Worm (Caenorhabditis elegans) whole organism, L4/young adult: ENCODE results near the gene srx-77.

Experiments used
- W03F9.2 ChIP-seq: fragments of 150-350 bp; optimal IDR thresholded peaks from 2 replicates; lab custom pipeline; 2014; ENCODE audit warnings: missing biosample characterization, missing genetic modification characterization
- dao-5 ChIP-seq: sonication (generic microtip); optimal IDR thresholded peaks from 2 replicates; lab custom pipeline; 2016; ENCODE audit warnings: missing genotype, missing genetic modification characterization, moderate library complexity, missing compliant biosample characterization
- him-1 ChIP-seq: sonication (generic microtip); optimal IDR thresholded peaks from 2 replicates; lab custom pipeline; 2016; ENCODE audit warnings: missing genotype, missing genetic modification reagents, missing genetic modification characterization, missing compliant biosample characterization

Gene srx-77

DNA sequence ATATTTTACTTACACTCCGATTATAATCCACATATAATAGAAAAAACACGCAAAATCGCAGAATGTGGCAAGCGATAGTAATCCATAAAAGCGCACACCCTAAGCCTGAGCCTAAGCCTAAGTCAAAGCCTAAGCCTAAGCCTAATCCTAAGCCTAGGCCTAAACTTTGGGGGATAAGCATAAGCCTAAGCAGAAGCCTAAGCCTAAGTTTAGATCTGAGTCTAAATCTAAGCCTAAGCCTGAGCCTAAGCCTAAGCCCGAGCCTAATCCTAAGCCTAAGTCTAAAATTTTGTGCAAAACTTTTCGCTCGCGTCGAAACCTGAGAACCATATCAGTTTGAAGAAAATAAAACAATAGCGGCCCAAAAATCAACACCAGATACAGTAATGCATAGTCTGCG is 15.6 kb upstream of the srx-77 start:
- TF ChIP-seq W03F9.2 (no peak), dao-5 (tag; lab: Kevin White, UChicago) (no peak), him-1 (tag; lab: Kevin White, UChicago) (no peak)

DNA sequence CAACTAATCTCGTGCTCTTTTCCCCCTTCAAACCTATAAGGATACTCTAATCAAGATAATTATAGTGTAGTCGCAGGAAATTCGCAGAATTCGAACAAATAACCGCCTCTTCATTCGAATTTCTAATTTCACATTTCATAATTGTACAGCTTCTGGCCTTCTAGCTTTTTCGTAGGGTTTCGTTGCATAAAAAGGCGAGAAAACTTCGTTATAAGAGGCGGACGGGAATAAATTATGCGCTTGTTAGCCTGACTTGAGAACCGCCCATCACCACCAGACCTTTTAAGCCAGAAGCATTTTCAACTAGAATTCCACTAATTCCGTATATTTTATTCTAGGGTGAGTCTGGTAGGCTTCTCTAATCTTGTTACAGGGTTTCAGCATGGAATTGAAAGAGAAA is 13.1 kb upstream of the srx-77 start, which contains the start of gene K03B4.4:
TSS of gene K03B4.4 (plus strand) at position 301 of the 400 bp plus-strand sequence.
- TF ChIP-seq him-1 (tag; lab: Kevin White, UChicago), result no peak

DNA sequence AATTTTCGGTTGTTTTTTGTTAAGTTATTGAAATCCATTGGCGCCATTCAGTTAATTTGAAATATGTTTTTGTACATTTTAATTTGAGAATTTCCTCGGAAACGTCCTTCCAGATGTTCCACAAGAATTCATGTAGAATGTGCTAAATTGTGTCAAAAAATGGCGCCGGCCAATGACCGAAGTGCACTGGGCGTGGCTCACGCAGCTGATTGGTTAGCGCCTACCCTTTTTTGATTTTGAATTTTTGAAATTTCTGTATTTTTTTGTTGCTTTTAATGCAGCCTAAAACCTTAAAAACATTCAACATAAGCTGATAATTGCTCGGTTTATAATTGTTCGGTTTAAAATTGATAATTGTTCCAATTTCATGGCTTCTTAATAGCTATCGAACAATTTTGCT is 8.3 kb upstream of the srx-77 start:
- TF ChIP-seq W03F9.2 (no peak), him-1 (tag; lab: Kevin White, UChicago) (no peak), dao-5 (tag; lab: Kevin White, UChicago) (no peak)

DNA sequence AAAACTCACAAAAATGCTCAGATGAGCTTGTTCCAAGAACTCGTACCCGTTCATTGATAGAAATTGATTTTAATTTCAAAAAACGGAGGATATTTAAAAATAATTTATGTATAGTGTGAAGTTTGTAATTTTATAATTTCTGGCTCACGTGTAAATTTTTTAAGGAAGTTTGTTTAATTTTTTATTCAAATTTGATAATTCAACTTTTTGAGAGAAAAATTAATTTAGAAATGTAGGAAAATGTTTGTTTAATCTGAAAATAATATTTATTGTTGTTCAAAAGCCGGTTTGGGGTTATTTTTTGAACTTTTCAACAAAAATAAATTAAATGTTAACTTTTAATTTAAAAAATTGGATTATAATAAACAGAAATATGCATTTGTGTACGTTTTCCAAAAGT is 7.6 kb upstream of the srx-77 start, which contains the start of gene K03B4.6:
TSS of gene K03B4.6 (minus strand) at position 101 of the 400 bp plus-strand sequence.
- TF ChIP-seq him-1 (tag; lab: Kevin White, UChicago) (no peak), dao-5 (tag; lab: Kevin White, UChicago) (no peak), W03F9.2 (no peak)

DNA sequence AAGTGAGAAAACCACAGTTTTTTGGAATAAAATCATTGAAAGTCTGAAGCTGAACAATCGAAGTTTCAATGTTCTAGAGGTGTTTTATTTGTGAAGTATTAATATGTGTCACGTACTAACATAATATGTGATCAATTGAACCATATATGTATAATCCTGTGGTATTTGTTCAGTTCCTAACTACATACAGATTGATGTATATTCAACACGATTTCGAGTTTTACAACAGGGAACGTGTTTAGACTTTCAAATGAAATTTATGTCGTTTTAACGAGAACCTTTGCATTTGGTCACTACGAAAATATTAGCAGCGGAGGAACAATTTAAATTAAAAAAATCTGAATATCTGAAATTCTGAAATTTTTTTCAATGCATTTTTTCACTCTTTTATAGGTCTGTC is 6.0 kb upstream of the srx-77 start, which contains the start of gene K03B4.8:
TSS of gene K03B4.8 (minus strand) at position 101 of the 400 bp plus-strand sequence.
- TF ChIP-seq W03F9.2, result no peak

DNA sequence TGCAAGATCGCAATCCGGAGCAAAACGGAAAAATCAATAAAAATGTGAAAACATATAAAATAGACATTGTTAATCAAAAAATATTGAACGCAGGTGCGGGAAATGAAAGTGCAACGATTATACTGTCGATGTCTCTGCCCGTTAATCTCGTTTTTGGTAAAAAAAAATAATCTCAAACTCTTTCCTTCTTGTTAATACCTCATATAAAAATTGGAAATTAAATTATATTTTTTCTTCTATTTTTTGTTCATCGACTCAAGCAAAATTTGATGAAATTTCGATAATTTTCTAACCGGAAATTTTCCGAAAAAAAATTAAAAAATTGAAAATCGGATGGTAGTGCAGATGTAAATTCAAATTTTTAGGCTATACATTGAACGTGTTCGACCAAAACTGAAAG is 4.0 kb upstream of the srx-77 start, which contains the start of gene K03B4.9:
TSS of gene K03B4.9 (minus strand) at position 101 of the 400 bp plus-strand sequence.
- TF ChIP-seq dao-5 (tag; lab: Kevin White, UChicago), result no peak
- no peak for TF ChIP-seq him-1 (tag; lab: Kevin White, UChicago)
- no peak for TF ChIP-seq W03F9.2

DNA sequence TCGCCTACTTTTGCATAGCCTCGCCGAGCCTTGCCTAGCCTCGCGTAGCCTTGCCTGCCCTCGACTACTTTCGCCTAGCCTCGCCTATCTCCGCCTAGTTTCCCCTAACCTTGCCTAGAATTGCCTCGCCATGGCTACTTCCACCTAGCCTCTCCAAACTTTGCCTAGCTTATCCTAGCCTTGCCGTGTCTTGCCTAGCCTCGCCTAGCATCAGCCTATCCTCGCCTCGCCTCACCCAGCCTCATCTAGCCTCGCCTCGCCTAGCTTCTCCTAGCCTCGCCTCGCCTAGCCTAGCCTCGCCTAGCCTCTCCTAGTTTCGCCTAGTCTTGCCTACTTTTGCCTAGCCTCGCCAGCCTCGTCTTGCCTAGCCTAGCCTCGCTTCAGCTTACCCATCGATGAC is 1.5 kb downstream of the srx-77 start:
- no peak for TF ChIP-seq him-1 (tag; lab: Kevin White, UChicago)
- TF ChIP-seq dao-5 (tag; lab: Kevin White, UChicago), result no peak
- no peak for TF ChIP-seq W03F9.2

DNA sequence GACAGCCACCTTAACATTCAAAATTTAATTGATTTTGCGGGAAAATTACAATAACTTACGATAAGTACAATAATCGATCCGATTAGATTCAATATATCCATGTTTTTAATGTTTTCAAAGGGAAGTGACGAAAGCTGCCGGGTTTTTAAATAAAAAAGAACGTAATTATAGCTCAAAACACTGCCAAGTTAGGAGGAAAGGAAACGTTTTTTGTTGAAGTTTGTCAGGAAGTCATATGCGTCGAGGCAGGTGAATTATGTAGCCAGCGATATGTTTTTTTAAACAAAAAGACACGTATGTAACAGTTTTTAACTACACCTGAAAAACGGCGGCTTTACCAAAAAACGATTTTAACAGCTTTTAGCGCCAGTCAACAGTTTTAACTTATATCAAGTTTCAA is 2.9 kb downstream of the srx-77 start, which contains the start of gene srx-73:
TSS of gene srx-73 (minus strand) at position 101 of the 400 bp plus-strand sequence.
- no peak for TF ChIP-seq dao-5 (tag; lab: Kevin White, UChicago)
- no peak for TF ChIP-seq him-1 (tag; lab: Kevin White, UChicago)
- TF ChIP-seq W03F9.2, result no peak

DNA sequence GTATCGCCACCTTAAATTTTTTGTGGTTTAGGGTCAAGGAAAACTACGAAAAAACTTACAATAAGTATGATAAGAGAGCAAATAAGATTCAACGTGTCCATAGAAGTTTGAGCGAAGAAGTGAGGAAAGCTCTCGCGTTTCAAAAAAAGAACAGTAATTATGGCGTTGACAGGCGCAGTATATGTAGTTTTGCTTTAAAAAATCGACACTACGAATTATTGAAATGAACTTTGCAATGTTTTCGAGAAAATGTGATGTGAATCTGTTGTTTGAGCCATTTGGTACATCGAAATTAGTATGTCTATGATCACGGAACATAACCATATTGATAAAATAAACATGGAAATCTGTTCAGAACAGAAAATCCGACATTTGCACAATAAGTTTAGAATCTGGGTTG is 6.1 kb downstream of the srx-77 start, which contains the start of gene srx-74:
TSS of gene srx-74 (minus strand) at position 101 of the 400 bp plus-strand sequence.
- no peak for TF ChIP-seq W03F9.2
- TF ChIP-seq him-1 (tag; lab: Kevin White, UChicago), result no peak
- no peak for TF ChIP-seq dao-5 (tag; lab: Kevin White, UChicago)

DNA sequence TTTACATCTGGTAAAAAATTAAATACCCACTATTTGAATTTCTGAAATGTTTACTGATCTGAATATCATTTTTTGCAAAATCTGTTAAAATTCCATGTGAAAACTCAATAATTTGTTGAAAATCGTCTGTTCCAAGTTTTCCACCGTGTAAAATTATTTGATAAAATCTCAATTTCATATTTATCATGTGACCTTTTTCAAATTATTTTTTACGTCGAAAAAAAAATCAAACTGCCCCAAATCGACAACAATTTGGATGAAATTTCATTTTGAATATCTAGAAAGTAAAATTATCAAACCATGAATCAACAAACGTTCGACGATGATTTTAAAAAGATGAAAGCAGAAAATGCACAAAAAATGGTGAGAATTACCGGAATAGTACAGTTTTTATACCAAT is 13.4 kb downstream of the srx-77 start, which contains the start of gene F41F3.9:
TSS of gene F41F3.9 (plus strand) at position 301 of the 400 bp plus-strand sequence.
- TF ChIP-seq him-1 (tag; lab: Kevin White, UChicago), result no peak
- TF ChIP-seq W03F9.2, result no peak
- TF ChIP-seq dao-5 (tag; lab: Kevin White, UChicago), result no peak

DNA sequence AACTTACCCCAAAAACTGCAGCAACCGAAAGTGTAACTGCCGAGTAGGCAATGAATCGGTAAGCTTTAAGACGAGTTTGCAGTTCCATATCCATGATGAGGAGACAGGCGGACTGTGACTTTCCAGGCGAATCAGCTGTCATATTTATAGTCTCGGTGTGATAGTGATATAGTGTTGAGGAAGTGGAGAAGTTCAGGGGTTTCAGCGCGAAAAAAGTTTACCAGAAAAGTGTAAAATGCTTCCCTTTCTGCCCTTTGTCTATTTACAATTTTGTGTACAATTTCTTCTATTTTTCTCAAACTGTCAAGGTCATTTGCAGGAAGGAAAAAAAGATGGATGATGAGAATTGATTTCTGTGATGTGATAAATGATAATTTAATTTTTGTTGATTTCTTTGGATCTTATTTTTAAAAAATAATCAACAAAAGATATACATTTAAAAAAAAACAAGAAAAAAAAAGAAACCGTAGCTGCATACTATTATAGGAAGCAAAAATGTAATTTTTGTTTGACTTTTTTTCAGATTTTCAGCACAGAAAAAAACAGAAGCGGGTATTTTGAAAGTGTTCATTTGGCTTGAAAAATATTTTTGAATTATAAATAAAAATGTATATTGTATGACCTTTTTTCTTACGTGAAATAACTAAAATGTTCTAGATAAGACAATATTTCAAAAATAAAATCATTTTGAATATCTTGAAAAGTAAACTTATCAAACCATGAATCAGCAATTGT is 14.5 kb downstream of the srx-77 start, which contains the start of the genes col-139 and F41F3.1:
TSS of gene col-139 (minus strand) at position 101 of the 735 bp plus-strand sequence.
TSS of gene F41F3.1 (plus strand) at position 685 of the 735 bp plus-strand sequence.
- TF ChIP-seq him-1 (tag; lab: Kevin White, UChicago) (no peak), W03F9.2 (no peak), dao-5 (tag; lab: Kevin White, UChicago) (no peak)

DNA sequence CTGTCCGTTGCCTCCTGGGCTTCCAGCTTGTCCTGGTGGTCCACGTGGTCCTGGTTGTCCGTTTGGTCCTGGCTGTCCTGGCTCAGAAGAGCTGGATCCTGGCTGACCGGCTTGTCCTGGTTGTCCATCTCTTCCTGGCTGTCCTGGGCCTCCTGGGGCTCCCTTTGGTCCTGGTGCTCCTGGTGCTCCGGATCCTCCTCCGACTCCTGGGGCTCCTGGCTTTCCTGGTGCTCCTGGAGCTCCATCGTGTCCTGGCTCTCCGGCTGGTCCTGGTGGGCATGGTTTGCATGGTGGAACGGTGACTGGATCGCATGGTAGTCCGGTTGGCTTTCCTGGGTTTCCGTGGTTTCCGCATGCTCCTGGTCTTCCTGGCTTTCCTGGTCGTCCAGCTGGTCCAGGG is 15.4 kb downstream of the srx-77 start:
- TF ChIP-seq dao-5 (tag; lab: Kevin White, UChicago), result no peak
- TF ChIP-seq him-1 (tag; lab: Kevin White, UChicago), result no peak
- no peak for TF ChIP-seq W03F9.2

DNA sequence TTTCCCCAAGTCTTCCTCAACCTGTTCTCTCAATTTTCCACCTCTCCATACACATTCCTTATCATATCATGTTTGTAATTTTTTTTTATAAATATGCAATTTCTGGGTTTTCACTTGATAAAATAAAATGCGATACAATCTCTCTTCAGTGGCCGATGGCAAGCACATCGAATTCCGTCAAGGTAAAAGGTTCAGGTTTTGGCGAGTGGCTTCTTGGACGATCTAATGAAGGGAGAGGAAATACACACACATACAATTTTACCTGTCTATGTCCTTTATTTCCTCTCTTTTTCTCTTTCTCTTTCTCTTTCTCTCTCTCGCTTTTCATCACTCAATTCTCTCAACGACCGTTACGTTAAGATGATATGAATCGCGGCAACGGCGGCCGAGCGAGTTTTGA is 17.1 kb downstream of the srx-77 start:
- TF ChIP-seq dao-5 (tag; lab: Kevin White, UChicago) (no peak), W03F9.2 (no peak), him-1 (tag; lab: Kevin White, UChicago) (no peak)

DNA sequence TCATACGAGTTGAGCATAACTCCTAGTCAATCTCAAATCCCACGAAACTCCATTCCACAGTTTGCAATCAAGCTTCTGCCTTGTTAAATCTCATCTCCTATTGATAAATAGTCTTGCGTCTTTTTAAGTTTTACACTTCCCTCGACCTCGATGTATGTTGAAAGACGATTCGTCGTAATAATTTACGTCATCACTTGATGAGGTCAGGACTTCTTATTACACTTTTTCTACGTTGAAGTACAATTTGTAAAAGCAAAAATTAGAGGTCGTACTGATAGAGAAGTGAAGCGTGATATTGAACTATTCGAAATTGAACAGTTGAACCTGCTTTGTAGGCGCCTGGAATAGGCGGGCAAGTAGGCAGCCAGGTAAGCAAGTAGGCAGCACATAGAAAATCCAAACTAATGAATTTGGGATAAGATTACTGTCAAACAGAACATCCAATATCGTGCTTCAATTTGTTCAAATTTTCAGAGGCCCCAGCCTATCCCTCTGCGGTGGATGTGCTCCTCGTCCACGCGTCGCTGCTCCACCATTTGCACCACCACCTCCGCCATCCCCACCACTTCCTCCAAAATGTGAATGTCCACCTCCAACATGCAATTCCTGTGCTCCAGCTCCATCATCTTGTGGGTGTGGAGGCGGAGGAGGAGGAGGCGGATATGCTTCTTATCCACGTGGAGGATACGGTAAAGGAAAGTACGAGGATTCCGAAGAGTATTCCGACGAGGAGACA is 18.7 kb downstream of the srx-77 start:
- TF ChIP-seq W03F9.2 (no peak), him-1 (tag; lab: Kevin White, UChicago) (no peak), dao-5 (tag; lab: Kevin White, UChicago) (no peak)
